Worm (Caenorhabditis elegans) whole organism, young adult: ENCODE measurements around the gene phb-2.

Source experiments
- B0035.1 ChIP-seq: sonication (generic microtip); optimal IDR thresholded peaks from 2 replicates; lab custom pipeline; 2016; ENCODE audit warnings: missing genetic modification characterization, mild to moderate bottlenecking, missing compliant biosample characterization, missing genotype, missing genetic modification reagents
- B0336.3 ChIP-seq: fragments of 200-800 bp; sonication (Bioruptor generic); IDR thresholded peaks from 2 replicates; pipeline ENCODE4 v1.3.6; 2022; ENCODE audit warnings: missing genetic modification characterization, missing compliant biosample characterization
- F23B12.7 ChIP-seq: sonication (generic microtip); optimal IDR thresholded peaks from 2 replicates; lab custom pipeline; 2017; ENCODE audit warnings: missing genetic modification characterization, mild to moderate bottlenecking, missing compliant biosample characterization, antibody characterized with exemption, moderate library complexity; ENCODE audit not compliant: insufficient read depth
- F55B11.4 ChIP-seq: sonication (generic microtip); optimal IDR thresholded peaks from 2 replicates; lab custom pipeline; 2016; ENCODE audit warnings: missing compliant biosample characterization, missing genetic modification characterization, borderline replicate concordance; ENCODE audit not compliant: insufficient read depth
- K12H6.12 ChIP-seq: fragments of 200-800 bp; sonication (Bioruptor generic); optimal IDR thresholded peaks from 2 replicates; lab custom pipeline; 2018; ENCODE audit warnings: mild to moderate bottlenecking, missing genetic modification characterization, missing compliant biosample characterization
- Y53F4B.3 ChIP-seq: fragments of 200-800 bp; sonication (Bioruptor generic); IDR thresholded peaks from 2 replicates; pipeline ENCODE4 v1.3.6; 2022; ENCODE audit warnings: missing genetic modification reagents, missing genetic modification characterization, missing compliant biosample characterization
- ZK185.1 ChIP-seq: sonication (generic microtip); optimal IDR thresholded peaks from 2 replicates; lab custom pipeline; 2016; ENCODE audit warnings: mild to moderate bottlenecking, missing genetic modification characterization, missing compliant biosample characterization; ENCODE audit not compliant: poor library complexity, severe bottlenecking
- atf-7 ChIP-seq: sonication (generic microtip); optimal IDR thresholded peaks from 2 replicates; lab custom pipeline; 2017; ENCODE audit warnings: mild to moderate bottlenecking, missing genetic modification characterization, missing compliant biosample characterization
- attf-5 ChIP-seq: fragments of 200-800 bp; sonication (Bioruptor generic); optimal IDR thresholded peaks from 2 replicates; lab custom pipeline; 2018; ENCODE audit warnings: mild to moderate bottlenecking, missing genetic modification characterization, missing compliant biosample characterization
- attf-6 ChIP-seq: fragments of 200-800 bp; sonication (Bioruptor generic); IDR thresholded peaks from 2 replicates; pipeline ENCODE4 v1.3.6; 2022; ENCODE audit warnings: missing genetic modification reagents, missing genetic modification characterization, missing compliant biosample characterization
- ccch-3 ChIP-seq: fragments of 200-800 bp; sonication (Bioruptor generic); optimal IDR thresholded peaks from 2 replicates; lab custom pipeline; 2018; ENCODE audit warnings: mild to moderate bottlenecking, missing genetic modification characterization, missing compliant biosample characterization
- cebp-1 ChIP-seq, 2 experiments: fragments of 200-800 bp in 1 of 2; sonication (Bioruptor generic) in 1 of 2; sonication (generic microtip) in 1 of 2; IDR thresholded peaks in 1 of 2; optimal IDR thresholded peaks in 1 of 2; 2 replicates each; pipeline versions ENCODE4 v1.3.6 to Lab custom; 2017 to 2022; ENCODE audit warnings: missing compliant biosample characterization in 2 of 2, missing genetic modification characterization in 2 of 2, mild to moderate bottlenecking in 1 of 2, missing genetic modification reagents in 1 of 2, moderate library complexity in 1 of 2
- ceh-100 ChIP-seq: fragments of 200-800 bp; sonication (Bioruptor generic); IDR thresholded peaks from 2 replicates; pipeline ENCODE4 v1.3.6; 2022; ENCODE audit warnings: missing genetic modification reagents, missing genetic modification characterization, missing compliant biosample characterization
- chd-7 ChIP-seq: sonication (generic microtip); optimal IDR thresholded peaks from 2 replicates; lab custom pipeline; 2016; ENCODE audit warnings: mild to moderate bottlenecking, missing genetic modification characterization, moderate library complexity, missing compliant biosample characterization
- dox-1 ChIP-seq: fragments of 200-800 bp; sonication (Bioruptor generic); IDR thresholded peaks from 2 replicates; pipeline ENCODE4 v1.3.6; 2022; ENCODE audit warnings: missing genetic modification reagents, missing genetic modification characterization, missing compliant biosample characterization
- ets-4 ChIP-seq: fragments of 200-800 bp; sonication (Bioruptor generic); optimal IDR thresholded peaks from 2 replicates; lab custom pipeline; 2018; ENCODE audit warnings: mild to moderate bottlenecking, missing genetic modification characterization, missing compliant biosample characterization
- fkh-3 ChIP-seq: sonication (generic microtip); optimal IDR thresholded peaks from 2 replicates; lab custom pipeline; 2016; ENCODE audit warnings: mild to moderate bottlenecking, missing genetic modification characterization, missing compliant biosample characterization
- hmg-1.2 ChIP-seq: fragments of 200-800 bp; sonication (Bioruptor generic); IDR thresholded peaks from 2 replicates; pipeline ENCODE4 v1.3.6; 2022; ENCODE audit warnings: missing genetic modification reagents, missing genetic modification characterization, missing compliant biosample characterization
- hsf-1 ChIP-seq: fragments of 200-800 bp; sonication (Bioruptor generic); IDR thresholded peaks from 2 replicates; pipeline ENCODE4 v1.3.6; 2022; ENCODE audit warnings: missing genetic modification reagents, missing genetic modification characterization, missing compliant biosample characterization
- lag-1 ChIP-seq: fragments of 200-800 bp; sonication (Bioruptor generic); IDR thresholded peaks from 2 replicates; pipeline ENCODE4 v1.3.6; 2022; ENCODE audit warnings: missing genetic modification reagents, missing genetic modification characterization, missing compliant biosample characterization
- let-526 ChIP-seq: fragments of 200-800 bp; sonication (Bioruptor generic); IDR thresholded peaks from 2 replicates; pipeline ENCODE4 v1.3.6; 2022; ENCODE audit warnings: missing genetic modification reagents, missing genetic modification characterization, missing compliant biosample characterization
- lir-1 ChIP-seq: fragments of 200-800 bp; sonication (Bioruptor generic); conservative IDR thresholded peaks from 2 replicates; pipeline ENCODE4 v1.3.6; 2022; ENCODE audit warnings: missing genetic modification reagents, missing genetic modification characterization, missing compliant biosample characterization
- madf-3 ChIP-seq: fragments of 200-800 bp; sonication (Bioruptor generic); IDR thresholded peaks from 2 replicates; pipeline ENCODE4 v1.3.6; 2022; ENCODE audit warnings: missing genetic modification reagents, missing genetic modification characterization, missing compliant biosample characterization
- madf-6 ChIP-seq: fragments of 200-800 bp; sonication (Bioruptor generic); IDR thresholded peaks from 2 replicates; pipeline ENCODE4 v1.3.6; 2022; ENCODE audit warnings: missing genetic modification reagents, missing genetic modification characterization, missing compliant biosample characterization
- mxl-1 ChIP-seq: sonication (generic microtip); optimal IDR thresholded peaks from 2 replicates; lab custom pipeline; 2016; ENCODE audit warnings: missing genetic modification characterization, missing compliant biosample characterization
- nfya-1 ChIP-seq: sonication (generic microtip); optimal IDR thresholded peaks from 2 replicates; lab custom pipeline; 2017; ENCODE audit warnings: antibody characterized with exemption, missing compliant biosample characterization, missing genetic modification characterization, borderline replicate concordance; ENCODE audit not compliant: insufficient read depth
- nfya-2 ChIP-seq: fragments of 200-800 bp; sonication (Bioruptor generic); IDR thresholded peaks from 2 replicates; pipeline ENCODE4 v1.3.6; 2022; ENCODE audit warnings: missing genetic modification reagents, missing genetic modification characterization, missing compliant biosample characterization
- nhr-120 ChIP-seq: fragments of 200-800 bp; sonication (Bioruptor generic); IDR thresholded peaks from 2 replicates; pipeline ENCODE4 v1.3.6; 2022; ENCODE audit warnings: missing genetic modification characterization, missing compliant biosample characterization
- nhr-27 ChIP-seq: fragments of 200-800 bp; sonication (Bioruptor generic); optimal IDR thresholded peaks from 2 replicates; lab custom pipeline; 2018; ENCODE audit warnings: mild to moderate bottlenecking, missing genetic modification characterization, moderate library complexity, missing compliant biosample characterization
- nhr-80 ChIP-seq: sonication (generic microtip); optimal IDR thresholded peaks from 2 replicates; lab custom pipeline; 2016; ENCODE audit warnings: missing genetic modification characterization, missing compliant biosample characterization
- rec-8 ChIP-seq, 2 experiments: sonication (generic microtip); optimal IDR thresholded peaks; 2 replicates each; lab custom pipeline; 2016; ENCODE audit warnings: mild to moderate bottlenecking in 2 of 2, missing genetic modification characterization in 2 of 2, missing genetic modification reagents in 2 of 2, missing genotype in 2 of 2, missing biosample characterization in 1 of 2, missing compliant biosample characterization in 1 of 2, moderate library complexity in 1 of 2
- repo-1 ChIP-seq: sonication (generic microtip); optimal IDR thresholded peaks from 2 replicates; lab custom pipeline; 2017; ENCODE audit warnings: mild to moderate bottlenecking, missing genetic modification characterization, missing compliant biosample characterization
- sdz-38 ChIP-seq: sonication (generic microtip); optimal IDR thresholded peaks from 2 replicates; lab custom pipeline; 2016; ENCODE audit warnings: missing genotype, missing genetic modification characterization, missing compliant biosample characterization
- snpc-4 ChIP-seq, 5 experiments: fragments of 150-350 bp in 1 of 5; sonication (generic microtip) in 4 of 5; optimal IDR thresholded peaks; 2 replicates each; lab custom pipeline; 2014 to 2018; ENCODE audit warnings: missing genetic modification characterization in 5 of 5, missing biosample characterization in 3 of 5, antibody characterized with exemption in 2 of 5, mild to moderate bottlenecking in 2 of 5, missing compliant biosample characterization in 2 of 5, missing genotype in 2 of 5, moderate library complexity in 2 of 5, missing genetic modification reagents in 1 of 5
- unc-62 ChIP-seq: fragments of 150-350 bp; optimal IDR thresholded peaks from 2 replicates; lab custom pipeline; 2014; ENCODE audit warnings: missing biosample characterization, missing genetic modification reagents, missing genetic modification characterization
- zfh-2 ChIP-seq: fragments of 200-800 bp; sonication (Bioruptor generic); conservative IDR thresholded peaks from 2 replicates; pipeline ENCODE4 v1.3.6; 2022; ENCODE audit warnings: missing genetic modification reagents, missing genetic modification characterization, missing compliant biosample characterization

Gene phb-2

DNA sequence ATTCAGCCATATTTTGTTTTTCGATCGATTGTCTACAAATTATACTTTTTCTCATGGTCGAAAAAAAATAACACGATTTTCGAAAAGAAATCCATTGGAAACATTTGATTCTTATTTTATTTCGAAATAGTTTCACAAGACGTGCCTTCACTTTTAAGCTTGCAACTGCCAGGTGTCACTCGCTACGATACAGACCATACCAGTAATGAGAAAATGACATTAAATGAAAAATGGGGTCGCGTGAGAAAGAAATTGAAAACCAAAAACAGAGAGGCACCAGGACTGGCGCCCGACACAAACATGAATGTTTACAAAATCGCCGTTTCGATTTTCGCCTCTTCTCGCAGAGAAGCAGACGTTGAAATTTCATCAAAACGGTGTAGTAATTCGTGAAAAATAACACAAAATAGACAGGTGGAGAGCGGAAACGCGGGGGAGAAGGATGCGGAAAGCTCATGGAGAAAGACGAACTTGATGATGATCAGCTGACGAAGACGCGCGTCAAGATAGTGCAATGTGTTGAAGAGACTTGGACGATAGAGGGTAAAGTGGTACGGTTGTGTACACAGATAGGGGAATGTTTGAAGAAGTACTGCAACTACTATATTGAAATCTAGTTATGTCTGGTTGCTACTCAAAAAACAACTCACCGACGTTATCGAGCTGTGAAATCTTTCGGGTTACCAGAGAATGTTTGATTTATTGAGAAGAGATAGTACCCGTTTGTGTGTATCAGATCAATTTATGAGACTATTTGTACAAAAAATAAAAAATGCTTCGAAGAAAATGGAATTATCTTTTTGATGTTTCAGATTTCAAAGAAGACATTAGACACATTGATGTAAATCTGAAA lies 14.9 kb upstream of the phb-2 start:
- TF ChIP-seq hmg-1.2 (GFP tag; lab: Robert Waterston, UW) (peak; percentile 18; the same call in 1 of the 2 replicates), attf-6 (GFP tag; lab: Robert Waterston, UW) (no peak), F23B12.7 (tag; lab: Kevin White, UChicago) (peak; percentile 14), let-526 (no peak), cebp-1 (GFP tag; IDR thresholded peaks at IDR 0.05; lab: Robert Waterston, UW) (peak; percentile 71; the same call in 1 of the 2 replicates), cebp-1 (tag; optimal IDR thresholded peaks at IDR 0.05; lab: Kevin White, UChicago) (peak; percentile 72), attf-5 (peak; percentile 15), hsf-1 (GFP tag; lab: Robert Waterston, UW) (no peak), nhr-80 (peak; percentile 39), snpc-4 (GFP tag; optimal IDR thresholded peaks at IDR 0.05; lab: Kevin White, UChicago) (no peak), snpc-4 (tag; optimal IDR thresholded peaks at IDR 0.05; lab: Kevin White, UChicago) (peak in 1 of 4 experiments; percentile 20), lag-1 (no peak)

DNA sequence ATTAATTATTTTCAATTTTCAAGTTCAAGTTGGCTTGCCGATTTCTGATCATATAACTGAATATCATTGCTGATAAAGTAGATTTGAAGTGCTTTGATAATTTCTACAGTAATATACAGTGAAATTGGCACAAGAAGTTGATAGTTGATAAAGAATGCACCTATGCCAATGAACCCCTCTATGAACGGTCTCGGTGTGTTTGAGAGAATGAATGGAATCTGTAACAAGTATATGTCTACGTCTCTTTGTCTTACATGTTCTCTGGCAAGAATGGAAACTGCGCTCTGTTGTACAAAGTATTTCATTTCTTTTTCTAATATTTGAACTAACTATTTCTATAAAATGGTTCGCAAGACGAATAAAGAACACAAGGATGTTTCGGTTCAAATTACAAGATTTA lies 9.5 kb upstream of the phb-2 start, which contains the start of gene T24H7.8:
T24H7.8 (plus strand) TSS at position 301 of the 400 bp plus-strand sequence.
- TF ChIP-seq unc-62 (GFP tag; lab: Kevin White, UChicago) (no peak), Y53F4B.3 (no peak), ets-4 (no peak), rec-8 (tag; optimal IDR thresholded peaks at IDR 0.05; lab: Kevin White, UChicago) (no peak), attf-6 (GFP tag; lab: Robert Waterston, UW) (no peak), K12H6.12 (tag; lab: Kevin White, UChicago) (no peak), ccch-3 (GFP tag; lab: Kevin White, UChicago) (no peak), sdz-38 (no peak), snpc-4 (GFP tag; optimal IDR thresholded peaks at IDR 0.05; lab: Kevin White, UChicago) (no peak), snpc-4 (tag; optimal IDR thresholded peaks at IDR 0.05; lab: Kevin White, UChicago) (no peak), chd-7 (tag; lab: Kevin White, UChicago) (no peak), repo-1 (no peak), madf-6 (no peak), dox-1 (GFP tag; lab: Robert Waterston, UW) (no peak)

DNA sequence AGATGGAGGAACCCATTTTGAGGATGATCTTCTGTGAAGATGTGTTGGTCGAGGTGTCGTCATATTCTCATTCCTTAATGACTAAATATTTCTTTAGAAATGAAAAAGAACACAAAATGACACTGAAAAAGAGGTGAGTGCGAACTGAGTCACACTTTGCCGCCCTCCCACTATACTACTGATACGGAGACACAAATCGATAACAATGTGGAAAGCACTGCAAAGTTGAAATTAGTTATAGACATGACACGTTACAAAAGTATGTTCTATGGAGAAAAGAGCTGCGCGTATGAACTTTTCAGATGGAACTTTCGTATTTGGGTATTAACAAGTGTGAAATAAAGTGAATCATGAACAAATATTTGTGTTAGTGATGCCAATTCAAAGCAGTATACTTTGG lies 7.0 kb upstream of the phb-2 start, which contains the start of gene tat-4:
tat-4 (minus strand) TSS at position 117 of the 400 bp plus-strand sequence.
- peak; percentile 73 for TF ChIP-seq nhr-80
- no peak for TF ChIP-seq mxl-1 (tag; lab: Kevin White, UChicago)

DNA sequence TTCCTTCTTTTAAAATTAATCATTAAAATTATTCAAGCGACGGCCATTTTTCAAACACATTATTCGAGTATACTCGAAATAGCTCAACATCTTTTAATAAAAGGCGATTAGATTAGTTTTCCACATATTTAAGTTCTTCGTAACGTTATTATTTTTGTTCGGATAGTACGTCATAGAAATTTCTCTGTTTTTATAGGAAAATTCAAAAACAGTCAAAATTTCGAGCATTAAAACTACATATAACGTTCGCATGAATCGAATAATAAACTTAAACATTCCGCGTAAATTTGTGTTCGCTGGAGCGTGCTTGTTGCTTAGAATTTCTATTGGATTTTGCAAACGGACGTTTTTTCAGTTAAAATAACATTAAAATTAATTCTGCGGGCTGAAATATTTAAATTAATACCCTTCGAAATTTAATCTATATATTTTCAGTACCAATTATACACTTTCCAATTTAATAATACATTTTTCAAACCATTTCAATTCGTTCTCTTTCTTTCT lies 6.0 kb upstream of the phb-2 start, which contains the start of gene blos-4:
blos-4 (plus strand) TSS at position 51 of the 504 bp plus-strand sequence.
- TF ChIP-seq nfya-1 (no peak), atf-7 (no peak), B0035.1 (no peak), nhr-120 (no peak), dox-1 (GFP tag; lab: Robert Waterston, UW) (no peak), ccch-3 (GFP tag; lab: Kevin White, UChicago) (no peak), fkh-3 (tag; lab: Kevin White, UChicago) (no peak)

DNA sequence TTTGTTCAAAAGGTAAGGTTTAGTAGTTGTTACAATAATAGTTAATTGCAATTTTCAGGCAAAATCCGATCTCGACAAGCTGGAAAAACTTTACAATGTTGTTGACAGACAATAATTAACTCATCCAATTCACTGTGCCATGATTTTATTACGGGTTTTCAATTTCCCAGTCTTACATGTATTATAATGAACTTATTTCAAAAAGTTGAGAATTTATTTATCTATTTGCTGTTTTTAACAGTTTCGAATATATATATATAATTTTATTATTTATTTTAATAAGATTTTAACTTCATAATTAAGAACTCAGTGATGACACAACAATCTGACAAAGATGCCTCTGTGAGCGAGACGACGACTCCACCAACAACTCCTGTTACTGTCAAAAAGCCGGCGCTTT lies 5.2 kb upstream of the phb-2 start, which contains the start of gene lelo-1:
lelo-1 (plus strand) TSS at position 301 of the 400 bp plus-strand sequence.
- TF ChIP-seq nhr-27 (no peak), lir-1 (GFP tag; lab: Robert Waterston, UW) (no peak), nfya-2 (no peak), B0336.3 (GFP tag; lab: Robert Waterston, UW) (no peak), attf-6 (GFP tag; lab: Robert Waterston, UW) (no peak), ceh-100 (no peak), F55B11.4 (tag; lab: Kevin White, UChicago) (no peak), zfh-2 (GFP tag; lab: Robert Waterston, UW) (no peak), madf-3 (GFP tag; lab: Robert Waterston, UW) (no peak), snpc-4 (GFP tag; optimal IDR thresholded peaks at IDR 0.05; lab: Kevin White, UChicago) (no peak), snpc-4 (tag; optimal IDR thresholded peaks at IDR 0.05; lab: Kevin White, UChicago) (no peak), hsf-1 (GFP tag; lab: Robert Waterston, UW) (no peak), ZK185.1 (tag; lab: Kevin White, UChicago) (no peak)
